Fruit fly (Drosophila melanogaster) whole organism, embryonic: ENCODE measurements around the gene enc.

Source experiments
- Abd-B ChIP-seq: fragments of 200-800 bp; sonication (Bioruptor generic); optimal IDR thresholded peaks from 2 replicates; lab custom pipeline; 2018; ENCODE audit warnings: missing biosample characterization, mild to moderate bottlenecking, missing genetic modification characterization, moderate library complexity
- B-H2 ChIP-seq: fragments of 200-800 bp; sonication (Bioruptor generic); optimal IDR thresholded peaks from 2 replicates; lab custom pipeline; 2018; ENCODE audit warnings: missing biosample characterization, mild to moderate bottlenecking, missing genetic modification characterization
- CG10321 ChIP-seq: fragments of 200-800 bp; sonication (Bioruptor generic); IDR thresholded peaks from 2 replicates; pipeline ENCODE4 v1.3.6; 2022; ENCODE audit warnings: missing biosample characterization, missing genetic modification characterization
- CG12155 ChIP-seq: fragments of 200-800 bp; sonication (Bioruptor generic); optimal IDR thresholded peaks from 3 replicates; lab custom pipeline; 2016; ENCODE audit warnings: missing biosample characterization, missing genetic modification characterization
- CG1233 ChIP-seq: fragments of 200-800 bp; sonication (Bioruptor generic); optimal IDR thresholded peaks from 4 replicates; lab custom pipeline; 2018; ENCODE audit warnings: missing biosample characterization, mild to moderate bottlenecking, missing genetic modification characterization
- CG13624 ChIP-seq: fragments of 200-800 bp; sonication (Bioruptor generic); optimal IDR thresholded peaks from 2 replicates; lab custom pipeline; 2016; ENCODE audit warnings: missing biosample characterization, missing genetic modification characterization
- CG14441 ChIP-seq: fragments of 200-800 bp; sonication (Bioruptor generic); IDR thresholded peaks from 2 replicates; pipeline ENCODE4 v1.3.6; 2022; ENCODE audit warnings: missing biosample characterization, missing genetic modification characterization
- CG15479 ChIP-seq: fragments of 200-800 bp; sonication (Bioruptor generic); optimal IDR thresholded peaks from 3 replicates; lab custom pipeline; 2019; ENCODE audit warnings: missing biosample characterization, mild to moderate bottlenecking, missing genetic modification characterization, moderate library complexity
- CG16813 ChIP-seq: fragments of 200-800 bp; sonication (Bioruptor generic); IDR thresholded peaks from 3 replicates; pipeline ENCODE4 v1.3.6; 2022; ENCODE audit warnings: missing biosample characterization, missing genetic modification characterization; ENCODE audit not compliant: partially characterized antibody
- CG31224 ChIP-seq: fragments of 200-800 bp; sonication (Bioruptor generic); IDR thresholded peaks from 2 replicates; pipeline ENCODE4 v1.3.6; 2022; ENCODE audit warnings: missing biosample characterization, missing genetic modification characterization
- CG31441 ChIP-seq: fragments of 200-800 bp; sonication (Bioruptor generic); IDR thresholded peaks from 2 replicates; pipeline ENCODE4 v1.3.6; 2022; ENCODE audit warnings: missing biosample characterization, missing genetic modification characterization
- CG4282 ChIP-seq: fragments of 200-800 bp; sonication (Bioruptor generic); optimal IDR thresholded peaks from 2 replicates; lab custom pipeline; 2016; ENCODE audit warnings: missing biosample characterization, missing genetic modification characterization
- CG4707 ChIP-seq: fragments of 200-800 bp; sonication (Bioruptor generic); optimal IDR thresholded peaks from 2 replicates; lab custom pipeline; 2018; ENCODE audit warnings: missing biosample characterization, mild to moderate bottlenecking, missing genetic modification characterization, moderate library complexity
- CG6254 ChIP-seq: fragments of 200-800 bp; sonication (Bioruptor generic); optimal IDR thresholded peaks from 3 replicates; lab custom pipeline; 2017; ENCODE audit warnings: mild to moderate bottlenecking, missing biosample characterization, missing genetic modification reagents, missing genetic modification characterization
- CG6654 ChIP-seq: fragments of 200-800 bp; sonication (Bioruptor generic); optimal IDR thresholded peaks from 2 replicates; lab custom pipeline; 2017; ENCODE audit warnings: missing biosample characterization, mild to moderate bottlenecking, missing genetic modification characterization
- CG7786 ChIP-seq: fragments of 200-800 bp; sonication (Bioruptor generic); optimal IDR thresholded peaks from 2 replicates; lab custom pipeline; 2016; ENCODE audit warnings: missing biosample characterization, missing genetic modification characterization
- CG7928 ChIP-seq: fragments of 200-800 bp; sonication (Bioruptor generic); optimal IDR thresholded peaks from 2 replicates; lab custom pipeline; 2017; ENCODE audit warnings: missing biosample characterization, mild to moderate bottlenecking, missing genetic modification characterization
- CG9609 ChIP-seq: fragments of 200-800 bp; sonication (Bioruptor generic); optimal IDR thresholded peaks from 3 replicates; lab custom pipeline; 2016; ENCODE audit warnings: missing biosample characterization, missing genetic modification characterization
- CTCF ChIP-seq: fragments of 200-800 bp; sonication (Bioruptor generic); optimal IDR thresholded peaks from 2 replicates; lab custom pipeline; 2017; ENCODE audit warnings: missing biosample characterization, mild to moderate bottlenecking, missing genetic modification characterization, moderate library complexity
- CkIIα-i1 ChIP-seq: fragments of 200-800 bp; sonication (Bioruptor generic); IDR thresholded peaks from 2 replicates; pipeline ENCODE4 v1.3.6; 2022; ENCODE audit warnings: missing biosample characterization, missing genetic modification characterization
- D ChIP-seq, 2 experiments: fragments of 200-800 bp in 1 of 2; fragments of >200 bp in 1 of 2; sonication (Bioruptor generic) in 1 of 2; optimal IDR thresholded peaks; 2 replicates in 1 of 2; 3 replicates in 1 of 2; lab custom pipeline; 2017; ENCODE audit warnings: mild to moderate bottlenecking in 1 of 2, missing biosample characterization in 1 of 2, missing genetic modification characterization in 1 of 2, missing genetic modification reagents in 1 of 2
- Elba2 ChIP-seq: fragments of 200-800 bp; sonication (Bioruptor generic); optimal IDR thresholded peaks from 3 replicates; lab custom pipeline; 2016; ENCODE audit warnings: missing biosample characterization, missing genetic modification characterization
- Fer3 ChIP-seq: fragments of 200-800 bp; sonication (Bioruptor generic); optimal IDR thresholded peaks from 2 replicates; lab custom pipeline; 2018; ENCODE audit warnings: missing biosample characterization, mild to moderate bottlenecking, missing genetic modification characterization, moderate library complexity
- HLHmδ ChIP-seq: fragments of 200-800 bp; sonication (Bioruptor generic); optimal IDR thresholded peaks from 2 replicates; lab custom pipeline; 2018; ENCODE audit warnings: missing biosample characterization, mild to moderate bottlenecking, missing genetic modification characterization, moderate library complexity
- Hr3 ChIP-seq: fragments of 200-800 bp; sonication (Bioruptor generic); optimal IDR thresholded peaks from 3 replicates; lab custom pipeline; 2016; ENCODE audit warnings: missing biosample characterization, missing genetic modification characterization
- Hr78 ChIP-seq, 2 experiments: fragments of 200-800 bp in 1 of 2; fragments of >200 bp in 1 of 2; sonication (Bioruptor generic) in 1 of 2; optimal IDR thresholded peaks; 2 replicates each; lab custom pipeline; 2017 to 2019; ENCODE audit warnings: missing biosample characterization in 2 of 2, missing genetic modification characterization in 2 of 2, mild to moderate bottlenecking in 1 of 2, moderate library complexity in 1 of 2
- Hsf ChIP-seq: fragments of 200-800 bp; sonication (Bioruptor generic); optimal IDR thresholded peaks from 3 replicates; lab custom pipeline; 2016; ENCODE audit warnings: missing biosample characterization, missing genetic modification characterization
- MTF-1 ChIP-seq: fragments of 200-800 bp; sonication (Bioruptor generic); optimal IDR thresholded peaks from 2 replicates; lab custom pipeline; 2018; ENCODE audit warnings: missing biosample characterization, mild to moderate bottlenecking, missing genetic modification characterization, borderline replicate concordance
- NC2β ChIP-seq: fragments of 200-800 bp; sonication (Bioruptor generic); optimal IDR thresholded peaks from 2 replicates; lab custom pipeline; 2016; ENCODE audit warnings: missing biosample characterization, missing genetic modification characterization
- Side ChIP-seq: fragments of 200-800 bp; sonication (Bioruptor generic); optimal IDR thresholded peaks from 2 replicates; lab custom pipeline; 2016; ENCODE audit warnings: missing biosample characterization, missing genetic modification characterization
- Sin3A ChIP-seq: fragments of >200 bp; optimal IDR thresholded peaks from 2 replicates; lab custom pipeline; 2018
- Six4 ChIP-seq: fragments of 200-800 bp; sonication (Bioruptor generic); optimal IDR thresholded peaks from 2 replicates; lab custom pipeline; 2016; ENCODE audit warnings: missing biosample characterization, missing genetic modification characterization
- Spps ChIP-seq: fragments of 200-800 bp; sonication (Bioruptor generic); optimal IDR thresholded peaks from 2 replicates; lab custom pipeline; 2018; ENCODE audit warnings: missing biosample characterization, mild to moderate bottlenecking, missing genetic modification characterization
- btn ChIP-seq: fragments of 200-800 bp; sonication (Bioruptor generic); optimal IDR thresholded peaks from 2 replicates; lab custom pipeline; 2016; ENCODE audit warnings: missing biosample characterization, missing genetic modification characterization
- cad ChIP-seq: fragments of >200 bp; optimal IDR thresholded peaks from 2 replicates; lab custom pipeline; 2017; ENCODE audit warnings: missing biosample characterization, missing genetic modification characterization
- cwo ChIP-seq: fragments of 200-800 bp; sonication (Bioruptor generic); optimal IDR thresholded peaks from 3 replicates; lab custom pipeline; 2017; ENCODE audit warnings: missing biosample characterization, missing genetic modification characterization, mild to moderate bottlenecking, moderate library complexity, missing genetic modification reagents
- danr ChIP-seq: fragments of 200-800 bp; sonication (Bioruptor generic); IDR thresholded peaks from 2 replicates; pipeline ENCODE4 v1.3.6; 2022; ENCODE audit warnings: missing biosample characterization, missing genetic modification characterization
- eyg ChIP-seq: fragments of 200-800 bp; sonication (Bioruptor generic); optimal IDR thresholded peaks from 3 replicates; lab custom pipeline; 2016; ENCODE audit warnings: missing biosample characterization, missing genetic modification characterization
- gcm ChIP-seq: fragments of 200-800 bp; sonication (Bioruptor generic); optimal IDR thresholded peaks from 2 replicates; lab custom pipeline; 2019; ENCODE audit warnings: missing biosample characterization, mild to moderate bottlenecking, missing genetic modification characterization, moderate library complexity
- her ChIP-seq: fragments of 200-800 bp; sonication (Bioruptor generic); optimal IDR thresholded peaks from 2 replicates; lab custom pipeline; 2016; ENCODE audit warnings: missing biosample characterization, missing genetic modification characterization
- ind ChIP-seq: fragments of 200-800 bp; sonication (Bioruptor generic); optimal IDR thresholded peaks from 3 replicates; lab custom pipeline; 2016; ENCODE audit warnings: missing biosample characterization, missing genetic modification characterization
- mirr ChIP-seq: fragments of 200-800 bp; sonication (Bioruptor generic); optimal IDR thresholded peaks from 3 replicates; lab custom pipeline; 2018; ENCODE audit warnings: missing biosample characterization, mild to moderate bottlenecking, missing genetic modification characterization
- onecut ChIP-seq: fragments of 200-800 bp; sonication (Bioruptor generic); IDR thresholded peaks from 2 replicates; pipeline ENCODE4 v1.3.6; 2022; ENCODE audit warnings: missing biosample characterization, missing genetic modification characterization
- prd ChIP-seq, 3 experiments: fragments of >200 bp in 2 of 3; fragments of 200-800 bp in 1 of 3; sonication (Bioruptor generic) in 1 of 3; optimal IDR thresholded peaks in 2 of 3; IDR thresholded peaks in 1 of 3; 2 replicates in 2 of 3; 3 replicates in 1 of 3; pipeline versions ENCODE4 v1.3.6 to Lab custom; 2017 to 2022; ENCODE audit warnings: missing biosample characterization in 1 of 3, missing genetic modification characterization in 1 of 3
- scrt ChIP-seq: fragments of 200-800 bp; sonication (Bioruptor generic); optimal IDR thresholded peaks from 2 replicates; lab custom pipeline; 2018; ENCODE audit warnings: missing biosample characterization, mild to moderate bottlenecking, missing genetic modification characterization, moderate library complexity
- sens-2 ChIP-seq: fragments of 200-800 bp; sonication (Bioruptor generic); IDR thresholded peaks from 2 replicates; pipeline ENCODE4 v1.3.6; 2022; ENCODE audit warnings: missing biosample characterization, missing genetic modification characterization
- slp2 ChIP-seq: fragments of 200-800 bp; sonication (Bioruptor generic); optimal IDR thresholded peaks from 2 replicates; lab custom pipeline; 2016; ENCODE audit warnings: missing biosample characterization, missing genetic modification characterization
- tgo ChIP-seq: fragments of 200-800 bp; sonication (Bioruptor generic); IDR thresholded peaks from 3 replicates; pipeline ENCODE4 v1.3.6; 2022; ENCODE audit warnings: missing biosample characterization, missing genetic modification characterization
- wek ChIP-seq: fragments of 200-800 bp; sonication (Bioruptor generic); optimal IDR thresholded peaks from 3 replicates; lab custom pipeline; 2018; ENCODE audit warnings: missing biosample characterization, mild to moderate bottlenecking, missing genetic modification characterization, moderate library complexity
- zen2 ChIP-seq: fragments of 200-800 bp; sonication (Bioruptor generic); IDR thresholded peaks from 3 replicates; pipeline ENCODE4 v1.3.6; 2022; ENCODE audit warnings: missing biosample characterization, missing genetic modification characterization; ENCODE audit not compliant: partially characterized antibody

The enc gene

dm6 chr3L:3787595-3788151 is 30.8 kb upstream of the enc start (continued):
- TF ChIP-seq Spps (tag; lab: Kevin White, UChicago) (peak; percentile 11), MTF-1 (no peak), CG10321 (peak; percentile 14; the same call in 1 of the 2 replicates), btn (GFP tag; lab: Kevin White, UChicago) (no peak), CG1233 (GFP tag; lab: Kevin White, UChicago) (no peak), NC2β (GFP tag; lab: Kevin White, UChicago) (peak; percentile 19), gcm (GFP tag; lab: Kevin White, UChicago) (peak; percentile 18), onecut (GFP tag; lab: Robert Waterston, UW) (no peak), zen2 (GFP tag; lab: Robert Waterston, UW) (no peak), cad (GFP tag; lab: Kevin White, UChicago) (peak; percentile 12), CG16813 (peak; percentile 42), sens-2 (GFP tag; lab: Robert Waterston, UW) (no peak), Elba2 (GFP tag; lab: Kevin White, UChicago) (peak; percentile 42), CG9609 (no peak), Side (GFP tag; lab: Kevin White, UChicago) (peak; percentile 11), Hr3 (GFP tag; lab: Kevin White, UChicago) (no peak), ind (GFP tag; lab: Kevin White, UChicago) (no peak), slp2 (GFP tag; lab: Kevin White, UChicago) (no peak), wek (GFP tag; lab: Kevin White, UChicago) (no peak), CG7786 (GFP tag; lab: Kevin White, UChicago) (no peak), mirr (no peak), danr (GFP tag; lab: Robert Waterston, UW) (no peak), Abd-B (GFP tag; lab: Kevin White, UChicago) (peak; percentile 29), scrt (GFP tag; lab: Kevin White, UChicago) (peak; percentile 11), tgo (GFP tag; lab: Robert Waterston, UW) (no peak), B-H2 (GFP tag; lab: Kevin White, UChicago) (peak; percentile 37), CkIIα-i1 (GFP tag; lab: Robert Waterston, UW) (no peak), Six4 (GFP tag; lab: Kevin White, UChicago) (no peak), Sin3A (peak; percentile 2), CG6654 (GFP tag; lab: Kevin White, UChicago) (no peak), eyg (GFP tag; lab: Kevin White, UChicago) (no peak), CG31441 (GFP tag; lab: Robert Waterston, UW) (peak; percentile 20; the same call in 1 of the 2 replicates), her (peak; percentile 16), D (optimal IDR thresholded peaks at IDR 0.05; lab: Kevin White, UChicago) (no peak), D (GFP tag; optimal IDR thresholded peaks at IDR 0.05; lab: Kevin White, UChicago) (no peak), CG4707 (GFP tag; lab: Kevin White, UChicago) (peak; percentile 43), CG7928 (GFP tag; lab: Kevin White, UChicago) (no peak), CG6254 (GFP tag; lab: Kevin White, UChicago) (peak; percentile 32), Hsf (no peak), CG13624 (GFP tag; lab: Kevin White, UChicago) (peak; percentile 21), HLHmδ (peak; percentile 62), Hr78 (GFP tag; optimal IDR thresholded peaks at IDR 0.05; lab: Kevin White, UChicago) (no peak), prd (optimal IDR thresholded peaks at IDR 0.05; lab: Kevin White, UChicago) (no peak), prd (GFP tag; IDR thresholded peaks at IDR 0.05; lab: Robert Waterston, UW) (0 out of 3 replicates have a peak, but pooled peaks have one; percentile 6), CG12155 (no peak), cwo (GFP tag; lab: Kevin White, UChicago) (no peak), CG31224 (no peak), CG14441 (no peak), CTCF (GFP tag; lab: Kevin White, UChicago) (no peak), CG4282 (no peak), CG15479 (no peak), Fer3 (tag; lab: Kevin White, UChicago) (no peak)
